Fruit fly (Drosophila melanogaster): ENCODE results near the gene CG11342.

DNA sequence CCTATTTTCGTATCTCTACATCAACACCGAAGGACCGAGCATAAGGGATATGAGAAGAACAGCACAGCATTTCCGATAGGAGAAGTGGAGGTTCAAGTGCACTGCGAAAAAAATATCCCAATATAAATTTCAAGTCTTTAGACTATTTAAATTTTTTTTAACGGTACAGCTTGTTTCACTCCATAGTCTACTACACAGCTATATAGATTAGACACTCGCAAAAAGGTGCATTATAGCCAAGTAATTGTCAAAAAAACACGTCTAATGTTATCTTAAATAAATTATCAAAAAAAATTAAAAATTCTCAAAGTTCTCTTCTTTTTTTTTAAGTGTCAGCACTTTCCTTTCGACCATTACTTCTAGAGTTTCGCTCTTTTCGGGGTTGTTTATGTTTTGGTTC lies 11.6 kb upstream of the CG11342 start:
- TF ChIP-seq Ets98B (GFP tag; IDR thresholded peaks at IDR 0.05) (no peak), EcR (GFP tag; optimal IDR thresholded peaks at IDR 0.05) (no peak), fd96Ca (GFP tag; IDR thresholded peaks at IDR 0.05) (no peak), CG15710 (tag; optimal IDR thresholded peaks at IDR 0.05) (peak; percentile 69), Snoo (tag; optimal IDR thresholded peaks at IDR 0.05) (no peak), CG4496 (GFP tag; IDR thresholded peaks at IDR 0.05) (no peak), CG17806 (tag; optimal IDR thresholded peaks at IDR 0.05) (peak; percentile 38), gl (tag; optimal IDR thresholded peaks at IDR 0.05) (no peak), Pif1A (GFP tag; optimal IDR thresholded peaks at IDR 0.05) (no peak), CG8301 (tag; optimal IDR thresholded peaks at IDR 0.05) (no peak), CG34367 (tag; optimal IDR thresholded peaks at IDR 0.05) (peak; percentile 32)
